Worm (Caenorhabditis elegans): ENCODE data around the gene ergi-3.

DNA sequence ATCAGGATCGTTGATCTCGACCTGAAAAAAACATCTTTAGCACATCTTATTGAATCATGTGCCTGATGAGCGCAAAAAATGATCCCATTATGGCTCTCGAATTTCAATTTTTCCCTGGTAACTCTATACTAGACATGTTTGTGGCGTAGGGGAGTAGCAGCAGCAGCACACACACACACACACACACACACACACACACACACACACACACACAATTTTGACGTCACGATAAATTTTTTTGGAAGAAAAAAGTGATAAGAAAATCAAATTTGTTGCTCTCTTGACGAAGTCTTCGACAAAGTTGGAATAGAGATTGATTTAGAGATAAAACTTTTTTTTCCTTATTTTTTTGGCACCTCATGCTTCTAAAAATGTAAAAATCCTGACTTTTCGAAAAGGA lies 13.1 kb upstream of the ergi-3 start:
- no peak for TF ChIP-seq him-1 (tag; optimal IDR thresholded peaks at IDR 0.05)
- no peak for TF ChIP-seq W03F9.2 (tag; optimal IDR thresholded peaks at IDR 0.05)

Data from whole organism, L4/young adult.